Worm (Caenorhabditis elegans) whole organism, late embryonic: Measurements from ENCODE around the gene sca-1.
A peak's percentile ranks its signal among the peaks of the same experiment; 100 is the strongest.

Experiments used
- C38D4.7 ChIP-seq: fragments of 200-800 bp; sonication (Bioruptor generic); optimal IDR thresholded peaks from 2 replicates; lab custom pipeline; 2018; ENCODE audit warnings: mild to moderate bottlenecking, missing genetic modification characterization, moderate library complexity, missing compliant biosample characterization
- F13H6.1 ChIP-seq: sonication (generic microtip); optimal IDR thresholded peaks from 2 replicates; lab custom pipeline; 2016; ENCODE audit warnings: missing genetic modification characterization, missing compliant biosample characterization
- K09A11.1 ChIP-seq: sonication (generic microtip); optimal IDR thresholded peaks from 2 replicates; lab custom pipeline; 2017; ENCODE audit warnings: antibody characterized with exemption, mild to moderate bottlenecking, missing genetic modification characterization, missing compliant biosample characterization; ENCODE audit not compliant: insufficient read depth
- T23F11.4 ChIP-seq: fragments of 200-800 bp; sonication (Bioruptor generic); optimal IDR thresholded peaks from 2 replicates; lab custom pipeline; 2018; ENCODE audit warnings: mild to moderate bottlenecking, missing genetic modification characterization, missing compliant biosample characterization
- ahr-1 ChIP-seq: sonication (generic microtip); optimal IDR thresholded peaks from 2 replicates; lab custom pipeline; 2016; ENCODE audit warnings: missing genetic modification characterization, missing compliant biosample characterization
- ceh-14 ChIP-seq: sonication (generic microtip); optimal IDR thresholded peaks from 2 replicates; lab custom pipeline; 2016; ENCODE audit warnings: missing genotype, missing genetic modification characterization, missing compliant biosample characterization
- ceh-18 ChIP-seq: sonication (generic microtip); optimal IDR thresholded peaks from 2 replicates; lab custom pipeline; 2016; ENCODE audit warnings: missing genetic modification characterization, missing compliant biosample characterization
- ceh-19 ChIP-seq: fragments of 200-800 bp; sonication (Bioruptor generic); optimal IDR thresholded peaks from 2 replicates; lab custom pipeline; 2018; ENCODE audit warnings: mild to moderate bottlenecking, missing genetic modification characterization, missing compliant biosample characterization
- ceh-2 ChIP-seq: sonication (generic microtip); optimal IDR thresholded peaks from 2 replicates; lab custom pipeline; 2016; ENCODE audit warnings: missing genotype, missing genetic modification characterization, missing compliant biosample characterization
- ceh-24 ChIP-seq: sonication (generic microtip); optimal IDR thresholded peaks from 2 replicates; lab custom pipeline; 2016; ENCODE audit warnings: mild to moderate bottlenecking, missing genetic modification characterization, missing compliant biosample characterization
- ceh-30 ChIP-seq: fragments of 150-350 bp; optimal IDR thresholded peaks from 2 replicates; lab custom pipeline; 2014; ENCODE audit warnings: missing biosample characterization, missing genetic modification characterization
- ceh-34 ChIP-seq: sonication (generic microtip); optimal IDR thresholded peaks from 2 replicates; lab custom pipeline; 2016; ENCODE audit warnings: mild to moderate bottlenecking, missing genetic modification characterization, missing compliant biosample characterization
- ceh-48 ChIP-seq: sonication (generic microtip); optimal IDR thresholded peaks from 2 replicates; lab custom pipeline; 2016; ENCODE audit warnings: missing genetic modification characterization, inconsistent platforms, missing compliant biosample characterization
- che-1 ChIP-seq: sonication (generic microtip); optimal IDR thresholded peaks from 2 replicates; lab custom pipeline; 2016; ENCODE audit warnings: mild to moderate bottlenecking, missing genetic modification characterization, missing compliant biosample characterization
- dmd-4 ChIP-seq: sonication (generic microtip); optimal IDR thresholded peaks from 2 replicates; lab custom pipeline; 2016; ENCODE audit warnings: borderline replicate concordance, missing genetic modification characterization, missing compliant biosample characterization
- dve-1 ChIP-seq: sonication (generic microtip); optimal IDR thresholded peaks from 2 replicates; lab custom pipeline; 2017; ENCODE audit warnings: antibody characterized with exemption, mild to moderate bottlenecking, missing genetic modification characterization, missing compliant biosample characterization
- elt-2 ChIP-seq: sonication (generic microtip); optimal IDR thresholded peaks from 2 replicates; lab custom pipeline; 2016; ENCODE audit warnings: missing genetic modification reagents, missing genetic modification characterization, missing compliant biosample characterization
- ets-4 ChIP-seq: sonication (generic microtip); optimal IDR thresholded peaks from 2 replicates; lab custom pipeline; 2016; ENCODE audit warnings: missing genetic modification characterization, missing compliant biosample characterization
- fax-1 ChIP-seq: sonication (generic microtip); optimal IDR thresholded peaks from 2 replicates; lab custom pipeline; 2016; ENCODE audit warnings: missing genotype, missing genetic modification characterization, missing compliant biosample characterization
- fkh-10 ChIP-seq: fragments of 150-350 bp; optimal IDR thresholded peaks from 2 replicates; lab custom pipeline; 2014; ENCODE audit warnings: missing biosample characterization, missing genetic modification reagents, missing genetic modification characterization
- fkh-6 ChIP-seq: sonication (generic microtip); optimal IDR thresholded peaks from 2 replicates; lab custom pipeline; 2016; ENCODE audit warnings: missing genetic modification characterization, missing compliant biosample characterization
- gmeb-2 ChIP-seq: sonication (generic microtip); optimal IDR thresholded peaks from 2 replicates; lab custom pipeline; 2016; ENCODE audit warnings: missing genetic modification characterization, inconsistent platforms, missing compliant biosample characterization
- hlh-30 ChIP-seq: sonication (generic microtip); optimal IDR thresholded peaks from 2 replicates; lab custom pipeline; 2017; ENCODE audit warnings: antibody characterized with exemption, missing genetic modification characterization, missing compliant biosample characterization; ENCODE audit not compliant: insufficient read depth
- hlh-8 ChIP-seq: sonication (generic microtip); optimal IDR thresholded peaks from 2 replicates; lab custom pipeline; 2016; ENCODE audit warnings: missing genotype, missing genetic modification characterization, missing compliant biosample characterization
- lim-6 ChIP-seq: sonication (generic microtip); optimal IDR thresholded peaks from 2 replicates; lab custom pipeline; 2016; ENCODE audit warnings: missing genetic modification characterization, missing compliant biosample characterization
- lin-11 ChIP-seq: fragments of 200-800 bp; sonication (Bioruptor generic); optimal IDR thresholded peaks from 2 replicates; lab custom pipeline; 2018; ENCODE audit warnings: mild to moderate bottlenecking, missing genetic modification characterization, missing compliant biosample characterization
- madf-2 ChIP-seq: sonication (generic microtip); optimal IDR thresholded peaks from 2 replicates; lab custom pipeline; 2017; ENCODE audit warnings: missing genetic modification characterization, missing compliant biosample characterization
- mec-3 ChIP-seq: sonication (generic microtip); optimal IDR thresholded peaks from 2 replicates; lab custom pipeline; 2016; ENCODE audit warnings: borderline replicate concordance, missing genetic modification characterization, missing compliant biosample characterization
- nfya-1 ChIP-seq: sonication (generic microtip); optimal IDR thresholded peaks from 2 replicates; lab custom pipeline; 2017; ENCODE audit warnings: missing genetic modification characterization, mild to moderate bottlenecking, missing compliant biosample characterization, antibody characterized with exemption, moderate library complexity
- nhr-11 ChIP-seq: fragments of 150-350 bp; optimal IDR thresholded peaks from 2 replicates; lab custom pipeline; 2014; ENCODE audit warnings: missing biosample characterization, missing genetic modification characterization
- npax-4 ChIP-seq: sonication (generic microtip); optimal IDR thresholded peaks from 2 replicates; lab custom pipeline; 2016; ENCODE audit warnings: missing genetic modification characterization, missing compliant biosample characterization
- pag-3 ChIP-seq: sonication (generic microtip); optimal IDR thresholded peaks from 2 replicates; lab custom pipeline; 2016; ENCODE audit warnings: missing compliant biosample characterization, missing genetic modification characterization, borderline replicate concordance
- pat-9 ChIP-seq: fragments of 200-800 bp; sonication (Bioruptor generic); optimal IDR thresholded peaks from 2 replicates; lab custom pipeline; 2018; ENCODE audit warnings: mild to moderate bottlenecking, missing genetic modification characterization, moderate library complexity, missing compliant biosample characterization
- pha-4 ChIP-seq: fragments of 150-350 bp; optimal IDR thresholded peaks from 2 replicates; lab custom pipeline; 2018; ENCODE audit warnings: missing biosample characterization, missing genetic modification reagents, missing genetic modification characterization
- ref-2 ChIP-seq: sonication (generic microtip); optimal IDR thresholded peaks from 2 replicates; lab custom pipeline; 2016; ENCODE audit warnings: missing genetic modification characterization, missing compliant biosample characterization
- rnt-1 ChIP-seq: sonication (generic microtip); optimal IDR thresholded peaks from 2 replicates; lab custom pipeline; 2016; ENCODE audit warnings: missing genetic modification characterization, missing compliant biosample characterization
- sdc-2 ChIP-seq: sonication (generic microtip); optimal IDR thresholded peaks from 2 replicates; lab custom pipeline; 2016; ENCODE audit warnings: missing genotype, missing genetic modification characterization, missing compliant biosample characterization
- syd-9 ChIP-seq: sonication (generic microtip); optimal IDR thresholded peaks from 2 replicates; lab custom pipeline; 2016; ENCODE audit warnings: mild to moderate bottlenecking, missing genetic modification characterization, moderate library complexity, missing compliant biosample characterization
- tbx-2 ChIP-seq: sonication (generic microtip); optimal IDR thresholded peaks from 2 replicates; lab custom pipeline; 2016; ENCODE audit warnings: missing genetic modification characterization, missing compliant biosample characterization
- tbx-7 ChIP-seq: sonication (generic microtip); optimal IDR thresholded peaks from 2 replicates; lab custom pipeline; 2016; ENCODE audit warnings: missing genotype, missing genetic modification characterization, missing compliant biosample characterization
- unc-86 ChIP-seq: sonication (generic microtip); optimal IDR thresholded peaks from 2 replicates; lab custom pipeline; 2016; ENCODE audit warnings: missing genetic modification characterization, missing compliant biosample characterization
- zip-5 ChIP-seq: sonication (generic microtip); optimal IDR thresholded peaks from 2 replicates; lab custom pipeline; 2016; ENCODE audit warnings: missing genetic modification characterization, missing compliant biosample characterization
- ztf-16 ChIP-seq: sonication (generic microtip); optimal IDR thresholded peaks from 2 replicates; lab custom pipeline; 2017; ENCODE audit warnings: missing genetic modification characterization, missing compliant biosample characterization

Gene sca-1

ce11 chrIII:10815199-10815598 is 1.5 kb downstream of the sca-1 start:
- TF ChIP-seq ceh-30 (tag; lab: Kevin White, UChicago): no peak
- no peak for TF ChIP-seq fkh-10 (GFP tag; lab: Kevin White, UChicago)
- TF ChIP-seq C38D4.7 (GFP tag; lab: Kevin White, UChicago): no peak
- no peak for TF ChIP-seq T23F11.4
- TF ChIP-seq dve-1 (tag; lab: Kevin White, UChicago): no peak
- TF ChIP-seq ceh-48 (tag; lab: Kevin White, UChicago): no peak
- TF ChIP-seq ceh-24 (tag; lab: Kevin White, UChicago): no peak
- TF ChIP-seq elt-2 (tag; lab: Kevin White, UChicago): no peak
- no peak for TF ChIP-seq dmd-4
- TF ChIP-seq pag-3 (tag; lab: Kevin White, UChicago): no peak
- no peak for TF ChIP-seq pha-4 (tag; lab: Kevin White, UChicago)
- no peak for TF ChIP-seq ztf-16 (tag; lab: Kevin White, UChicago)
- no peak for TF ChIP-seq che-1 (tag; lab: Kevin White, UChicago)
- TF ChIP-seq gmeb-2 (tag; lab: Kevin White, UChicago): no peak
- TF ChIP-seq ceh-2 (tag; lab: Kevin White, UChicago): no peak
- no peak for TF ChIP-seq nfya-1 (tag; lab: Kevin White, UChicago)
- TF ChIP-seq F13H6.1 (tag; lab: Kevin White, UChicago): no peak

- no peak for TF ChIP-seq K09A11.1 (tag; lab: Kevin White, UChicago)
- no peak for TF ChIP-seq fkh-10 (GFP tag; lab: Kevin White, UChicago)
- no peak for TF ChIP-seq syd-9
- no peak for TF ChIP-seq fkh-6
- no peak for TF ChIP-seq ceh-18 (tag; lab: Kevin White, UChicago)
- no peak for TF ChIP-seq npax-4 (tag; lab: Kevin White, UChicago)
- no peak for TF ChIP-seq ceh-34 (tag; lab: Kevin White, UChicago)
- TF ChIP-seq lim-6 (tag; lab: Kevin White, UChicago): no peak
- TF ChIP-seq hlh-8 (tag; lab: Kevin White, UChicago): no peak
- TF ChIP-seq ahr-1 (tag; lab: Kevin White, UChicago): no peak
- no peak for TF ChIP-seq gmeb-2 (tag; lab: Kevin White, UChicago)
- no peak for TF ChIP-seq sdc-2 (tag; lab: Kevin White, UChicago)
- no peak for TF ChIP-seq hlh-30 (tag; lab: Kevin White, UChicago)
- no peak for TF ChIP-seq T23F11.4
- TF ChIP-seq madf-2 (tag; lab: Kevin White, UChicago): no peak
- no peak for TF ChIP-seq mec-3 (tag; lab: Kevin White, UChicago)
- no peak for TF ChIP-seq ceh-19 (GFP tag; lab: Kevin White, UChicago)
- TF ChIP-seq, all 69 proteins: peak for 0
Measured at ce11 chrIII:10813886-10814285, 2.8 kb downstream of the sca-1 start.

DNA sequence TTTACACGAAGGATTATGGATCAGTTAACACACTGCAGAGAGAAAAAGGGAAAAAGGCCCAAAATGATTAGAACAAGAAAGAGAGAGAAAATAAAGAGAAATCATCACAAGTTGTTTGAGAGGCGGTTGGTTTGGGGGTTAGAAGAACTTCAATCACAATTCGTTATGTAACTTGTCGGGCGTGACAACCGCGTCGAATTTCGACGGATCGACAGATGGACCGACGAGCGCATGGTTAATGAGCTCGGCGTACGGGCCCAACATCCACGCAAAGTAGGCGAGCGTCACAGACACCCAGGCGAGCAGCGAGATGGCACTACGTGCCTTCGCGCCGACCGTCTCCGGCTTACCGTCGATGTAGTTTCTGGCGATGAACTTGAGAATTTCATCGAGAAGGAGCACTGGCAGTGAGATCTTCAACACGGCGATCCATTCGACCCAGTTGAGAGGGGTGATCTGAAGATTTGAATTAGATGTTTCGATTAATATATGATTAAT is 3.8 kb downstream of the sca-1 start:
- no peak for TF ChIP-seq lin-11 (tag; lab: Kevin White, UChicago)
- no peak for TF ChIP-seq ets-4 (tag; lab: Kevin White, UChicago)

- TF ChIP-seq ref-2 (tag; lab: Kevin White, UChicago) (peak; percentile 83), hlh-30 (tag; lab: Kevin White, UChicago) (no peak), ceh-14 (tag; lab: Kevin White, UChicago) (peak; percentile 88), tbx-7 (peak; percentile 77), unc-86 (peak; percentile 11), ceh-2 (tag; lab: Kevin White, UChicago) (peak; percentile 82), zip-5 (tag; lab: Kevin White, UChicago) (peak; percentile 72), npax-4 (tag; lab: Kevin White, UChicago) (no peak), tbx-2 (tag; lab: Kevin White, UChicago) (peak; percentile 85), rnt-1 (peak; percentile 79), ceh-34 (tag; lab: Kevin White, UChicago) (peak; percentile 48), pat-9 (tag; lab: Kevin White, UChicago) (no peak), fax-1 (peak; percentile 82), hlh-8 (tag; lab: Kevin White, UChicago) (peak; percentile 20), mec-3 (tag; lab: Kevin White, UChicago) (peak; percentile 78), nhr-11 (no peak), elt-2 (tag; lab: Kevin White, UChicago) (peak; percentile 18), F13H6.1 (tag; lab: Kevin White, UChicago) (peak; percentile 74), C38D4.7 (GFP tag; lab: Kevin White, UChicago) (no peak), lim-6 (tag; lab: Kevin White, UChicago) (peak; percentile 76)
Measured at ce11 chrIII:10810837-10811814, 5.5 kb downstream of the sca-1 start.
